Worm (Caenorhabditis elegans) whole organism, midembryonic: ENCODE measurements around the gene T05A7.7.
A peak's percentile ranks its signal among the peaks of the same experiment; 100 is the strongest.

ENCODE experiments used
- T22C8.4 ChIP-seq: fragments of 200-800 bp; sonication (Bioruptor generic); IDR thresholded peaks from 2 replicates; pipeline ENCODE4 v1.3.6; 2022; ENCODE audit warnings: missing genetic modification characterization, missing compliant biosample characterization
- cog-1 ChIP-seq: sonication (generic microtip); optimal IDR thresholded peaks from 2 replicates; lab custom pipeline; 2016; ENCODE audit warnings: missing genetic modification characterization, missing compliant biosample characterization
- flt-1 ChIP-seq: fragments of 200-800 bp; sonication (Bioruptor generic); IDR thresholded peaks from 2 replicates; pipeline ENCODE4 v1.3.6; 2022; ENCODE audit warnings: missing genetic modification characterization, missing compliant biosample characterization
- klf-2 ChIP-seq: fragments of 200-800 bp; sonication (Bioruptor generic); conservative IDR thresholded peaks from 2 replicates; pipeline ENCODE4 v1.3.6; 2022; ENCODE audit warnings: missing genetic modification reagents, missing genetic modification characterization, missing compliant biosample characterization
- med-1 ChIP-seq: sonication (generic microtip); optimal IDR thresholded peaks from 2 replicates; lab custom pipeline; 2017; ENCODE audit warnings: missing genetic modification characterization, mild to moderate bottlenecking, missing compliant biosample characterization, antibody characterized with exemption, missing genetic modification reagents; ENCODE audit not compliant: insufficient read depth
- ref-1 ChIP-seq: fragments of 200-800 bp; sonication (Bioruptor generic); conservative IDR thresholded peaks from 2 replicates; pipeline ENCODE4 v1.3.6; 2022; ENCODE audit warnings: missing genetic modification reagents, missing genetic modification characterization, missing compliant biosample characterization
- tab-1 ChIP-seq: fragments of 200-800 bp; sonication (Bioruptor generic); IDR thresholded peaks from 2 replicates; pipeline ENCODE4 v1.3.6; 2022; ENCODE audit warnings: missing genetic modification characterization, missing compliant biosample characterization
- ztf-23 ChIP-seq: fragments of 200-800 bp; sonication (Bioruptor generic); IDR thresholded peaks from 2 replicates; pipeline ENCODE4 v1.3.6; 2022; ENCODE audit warnings: missing genetic modification reagents, missing genetic modification characterization, missing compliant biosample characterization
- ztf-29 ChIP-seq: fragments of 200-800 bp; sonication (Bioruptor generic); IDR thresholded peaks from 2 replicates; pipeline ENCODE4 v1.3.6; 2022; ENCODE audit warnings: missing genetic modification reagents, missing genetic modification characterization, missing compliant biosample characterization

Gene T05A7.7

ce11 chrII:4703011-4703410 is 21.7 kb upstream of the T05A7.7 start:
- TF ChIP-seq T22C8.4 (GFP tag; lab: Robert Waterston, UW) (no peak), klf-2 (no peak), ref-1 (GFP tag; lab: Robert Waterston, UW) (no peak), tab-1 (GFP tag; lab: Robert Waterston, UW) (no peak), cog-1 (tag; lab: Kevin White, UChicago) (no peak), flt-1 (GFP tag; lab: Robert Waterston, UW) (no peak), ztf-23 (GFP tag; lab: Robert Waterston, UW) (no peak), med-1 (no peak), ztf-29 (GFP tag; lab: Robert Waterston, UW) (no peak)

- peak; percentile 84 for TF ChIP-seq ztf-29 (GFP tag; lab: Robert Waterston, UW)
- peak; percentile 70; the same call in 1 of the 2 replicates for TF ChIP-seq tab-1 (GFP tag; lab: Robert Waterston, UW)
- peak; percentile 18; the same call in 1 of the 2 replicates for TF ChIP-seq T22C8.4 (GFP tag; lab: Robert Waterston, UW)
- peak; percentile 29 for TF ChIP-seq med-1
- peak; percentile 71 for TF ChIP-seq klf-2
- peak; percentile 30 for TF ChIP-seq cog-1 (tag; lab: Kevin White, UChicago)
- TF ChIP-seq flt-1 (GFP tag; lab: Robert Waterston, UW) = peak; percentile 90
- peak; percentile 57; the same call in 1 of the 2 replicates for TF ChIP-seq ref-1 (GFP tag; lab: Robert Waterston, UW)
- peak; percentile 90 for TF ChIP-seq ztf-23 (GFP tag; lab: Robert Waterston, UW)
Measured at ce11 chrII:4701482-4702119, 20.3 kb upstream of the T05A7.7 start, which contains the start of gene unc-85. Gene unc-85 (plus strand): TSS chrII:4702069.

ce11 chrII:4698266-4698771 is 17.0 kb upstream of the T05A7.7 start, which contains the start of the genes rpn-5 and scc-1:
Gene rpn-5 (minus strand): TSS chrII:4698427.
Gene scc-1 (plus strand): TSS chrII:4698721.
- TF ChIP-seq cog-1 (tag; lab: Kevin White, UChicago) = no peak
- no peak for TF ChIP-seq T22C8.4 (GFP tag; lab: Robert Waterston, UW)
- no peak for TF ChIP-seq klf-2
- no peak for TF ChIP-seq flt-1 (GFP tag; lab: Robert Waterston, UW)
- no peak for TF ChIP-seq med-1
- no peak for TF ChIP-seq ref-1 (GFP tag; lab: Robert Waterston, UW)
- no peak for TF ChIP-seq tab-1 (GFP tag; lab: Robert Waterston, UW)
- no peak for TF ChIP-seq ztf-23 (GFP tag; lab: Robert Waterston, UW)
- no peak for TF ChIP-seq ztf-29 (GFP tag; lab: Robert Waterston, UW)

- no peak for TF ChIP-seq med-1
- TF ChIP-seq klf-2 = no peak
- no peak for TF ChIP-seq flt-1 (GFP tag; lab: Robert Waterston, UW)
- no peak for TF ChIP-seq cog-1 (tag; lab: Kevin White, UChicago)
- TF ChIP-seq ztf-29 (GFP tag; lab: Robert Waterston, UW) = no peak
- TF ChIP-seq ref-1 (GFP tag; lab: Robert Waterston, UW) = no peak
Measured at ce11 chrII:4696055-4696454, 14.8 kb upstream of the T05A7.7 start.

ce11 chrII:4693129-4693528 is 11.8 kb upstream of the T05A7.7 start, which contains the start of gene F10G7.5:
Gene F10G7.5 (plus strand): TSS chrII:4693414.
- TF ChIP-seq cog-1 (tag; lab: Kevin White, UChicago) = peak; percentile 28
- no peak for TF ChIP-seq T22C8.4 (GFP tag; lab: Robert Waterston, UW)

- no peak for TF ChIP-seq ref-1 (GFP tag; lab: Robert Waterston, UW)
- no peak for TF ChIP-seq T22C8.4 (GFP tag; lab: Robert Waterston, UW)
Measured at ce11 chrII:4689477-4689876, 8.2 kb upstream of the T05A7.7 start, which contains the start of gene F10G7.12. Gene F10G7.12 (plus strand): TSS chrII:4689777.

- no peak for TF ChIP-seq ztf-29 (GFP tag; lab: Robert Waterston, UW)
- no peak for TF ChIP-seq tab-1 (GFP tag; lab: Robert Waterston, UW)
- no peak for TF ChIP-seq ref-1 (GFP tag; lab: Robert Waterston, UW)
- no peak for TF ChIP-seq klf-2
- TF ChIP-seq med-1 = no peak
Measured at ce11 chrII:4686941-4687340, 5.7 kb upstream of the T05A7.7 start, which contains the start of gene sre-39. Gene sre-39 (plus strand): TSS chrII:4687241.

ce11 chrII:4684852-4685251 is 3.6 kb upstream of the T05A7.7 start:
- TF ChIP-seq T22C8.4 (GFP tag; lab: Robert Waterston, UW) = no peak
- no peak for TF ChIP-seq klf-2
- no peak for TF ChIP-seq flt-1 (GFP tag; lab: Robert Waterston, UW)
- no peak for TF ChIP-seq ref-1 (GFP tag; lab: Robert Waterston, UW)

- TF ChIP-seq T22C8.4 (GFP tag; lab: Robert Waterston, UW) = no peak
- TF ChIP-seq ztf-29 (GFP tag; lab: Robert Waterston, UW) = no peak
- TF ChIP-seq ref-1 (GFP tag; lab: Robert Waterston, UW) = no peak
- TF ChIP-seq ztf-23 (GFP tag; lab: Robert Waterston, UW) = no peak
- TF ChIP-seq cog-1 (tag; lab: Kevin White, UChicago) = no peak
- no peak for TF ChIP-seq klf-2
- no peak for TF ChIP-seq flt-1 (GFP tag; lab: Robert Waterston, UW)
- TF ChIP-seq tab-1 (GFP tag; lab: Robert Waterston, UW) = no peak
- TF ChIP-seq med-1 = no peak
Measured at ce11 chrII:4683693-4684092, 2.4 kb upstream of the T05A7.7 start, which contains the start of gene sre-40. Gene sre-40 (minus strand): TSS chrII:4683793.

ce11 chrII:4677916-4678315 is 3.4 kb downstream of the T05A7.7 start, which contains the start of gene T05A7.1:
Gene T05A7.1 (plus strand): TSS chrII:4678216.
- TF ChIP-seq ref-1 (GFP tag; lab: Robert Waterston, UW) (no peak), cog-1 (tag; lab: Kevin White, UChicago) (no peak), ztf-23 (GFP tag; lab: Robert Waterston, UW) (no peak), tab-1 (GFP tag; lab: Robert Waterston, UW) (no peak), flt-1 (GFP tag; lab: Robert Waterston, UW) (no peak), klf-2 (no peak), ztf-29 (GFP tag; lab: Robert Waterston, UW) (no peak), med-1 (no peak), T22C8.4 (GFP tag; lab: Robert Waterston, UW) (no peak)
